Worm (Caenorhabditis elegans): ENCODE data around the gene metl-18.
A peak's percentile ranks its signal among the peaks of the same experiment; 100 is the strongest.

metl-18 gene

DNA sequence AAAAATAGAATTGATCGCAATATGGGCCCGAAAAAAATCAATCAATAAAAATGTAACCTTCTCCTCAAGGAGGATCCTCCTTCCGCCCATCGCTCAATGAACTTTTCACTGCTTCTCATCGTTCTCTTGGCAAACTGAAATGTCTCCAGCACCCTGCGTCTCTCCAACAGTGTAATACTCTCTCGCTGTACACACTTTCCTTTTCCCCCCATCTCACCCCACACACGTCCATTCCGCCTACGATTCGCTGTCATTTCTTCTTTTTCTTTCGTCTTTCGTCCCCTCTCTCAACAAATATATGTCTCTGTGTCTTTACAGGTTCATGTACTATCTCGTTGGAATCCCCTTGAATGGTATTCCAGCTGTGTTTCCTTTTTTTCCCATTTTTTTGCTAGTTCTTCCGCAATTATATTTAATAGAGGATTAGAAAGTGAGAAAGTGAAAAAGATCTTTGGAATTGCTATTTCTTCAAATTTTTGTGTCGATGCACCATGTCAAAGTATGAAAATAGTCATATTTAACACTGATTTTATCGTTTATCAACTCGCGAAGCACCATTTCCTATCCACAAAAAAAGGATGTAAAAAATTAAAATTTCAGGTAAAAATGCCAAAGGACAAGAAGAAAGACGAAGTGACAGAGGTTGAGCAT lies 46.0 kb downstream of the metl-18 start, which contains the start of gene rsu-1:
Gene rsu-1 (plus strand): TSS at position 601 of the 651 bp plus-strand sequence.
- TF ChIP-seq nhr-23 (tag; optimal IDR thresholded peaks at IDR 0.05) = peak; percentile 44
- TF ChIP-seq lin-15B (tag; optimal IDR thresholded peaks at IDR 0.05) = peak; percentile 48
- no peak for TF ChIP-seq fos-1 (tag; optimal IDR thresholded peaks at IDR 0.05)
- peak; percentile 50 for TF ChIP-seq ceh-28 (tag; optimal IDR thresholded peaks at IDR 0.05)
- no peak for TF ChIP-seq unc-39 (tag; optimal IDR thresholded peaks at IDR 0.05)
- TF ChIP-seq tbx-2 (tag; optimal IDR thresholded peaks at IDR 0.05) = no peak
- TF ChIP-seq nhr-25 (tag; optimal IDR thresholded peaks at IDR 0.05) = peak; percentile 83
- peak; percentile 48 for TF ChIP-seq pqm-1 (tag; optimal IDR thresholded peaks at IDR 0.05)
- TF ChIP-seq pha-4 (tag; optimal IDR thresholded peaks at IDR 0.05) = peak; percentile 45
- peak; percentile 68 for TF ChIP-seq nfya-1 (tag; optimal IDR thresholded peaks at IDR 0.05; ENCODE audit: insufficient read depth)
- peak; percentile 81 for TF ChIP-seq hmg-11 (tag; optimal IDR thresholded peaks at IDR 0.05)
- TF ChIP-seq elt-2 (tag; optimal IDR thresholded peaks at IDR 0.05) = peak; percentile 31
- peak; percentile 50 for TF ChIP-seq lin-39 (tag; optimal IDR thresholded peaks at IDR 0.05)
- TF ChIP-seq nhr-67 (tag; optimal IDR thresholded peaks at IDR 0.05) = no peak

DNA sequence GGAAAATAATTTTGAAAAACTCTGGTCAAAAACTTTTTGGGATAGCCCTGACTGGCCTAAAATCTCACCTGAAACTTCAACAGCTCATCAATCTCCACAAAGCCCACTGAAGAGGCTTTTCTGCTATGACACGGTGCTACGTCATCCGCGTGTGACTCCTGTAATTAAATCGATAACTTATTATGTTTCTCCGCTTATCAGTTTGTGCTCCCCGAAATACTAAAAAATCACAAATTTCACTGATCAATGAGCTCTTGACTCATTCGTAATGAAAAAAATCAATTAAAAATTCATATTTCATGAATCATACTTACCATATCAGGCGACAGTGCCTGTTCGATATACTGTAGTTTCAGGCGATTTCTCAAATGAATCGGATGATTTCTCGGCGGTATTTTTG lies 49.5 kb downstream of the metl-18 start:
- TF ChIP-seq jun-1 (tag; optimal IDR thresholded peaks at IDR 0.05) (no peak), pqm-1 (tag; optimal IDR thresholded peaks at IDR 0.05) (peak; percentile 68), aly-2 (tag; optimal IDR thresholded peaks at IDR 0.05) (no peak), nhr-77 (tag; optimal IDR thresholded peaks at IDR 0.05) (no peak), snpc-4 (tag; optimal IDR thresholded peaks at IDR 0.05) (no peak), skn-1 (tag; optimal IDR thresholded peaks at IDR 0.05) (no peak), fos-1 (tag; optimal IDR thresholded peaks at IDR 0.05) (no peak), elt-2 (tag; optimal IDR thresholded peaks at IDR 0.05) (peak; percentile 38), pha-4 (tag; optimal IDR thresholded peaks at IDR 0.05) (no peak)

DNA sequence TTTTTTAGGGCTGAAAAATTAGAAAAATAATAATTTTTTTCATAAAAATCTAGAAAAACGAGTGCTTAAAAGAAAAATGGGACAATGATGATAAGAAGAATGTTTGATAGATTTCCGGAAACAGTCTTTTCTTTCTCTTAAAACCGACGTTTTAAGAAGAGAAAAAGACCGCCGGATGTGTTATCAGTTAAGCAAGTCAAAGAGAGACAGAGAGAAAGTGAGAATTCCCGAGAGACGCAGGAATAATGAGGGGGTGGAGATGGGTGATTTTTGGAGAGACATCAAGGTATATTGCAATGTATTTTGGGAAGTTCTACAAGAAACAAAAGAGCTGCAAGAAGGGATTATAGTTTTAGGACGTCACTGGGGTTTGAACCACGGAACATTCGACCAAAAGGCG lies 50.0 kb downstream of the metl-18 start, which contains the start of gene C34C12.9:
Gene C34C12.9 (minus strand): TSS at position 16 of the 400 bp plus-strand sequence.
- TF ChIP-seq snpc-4 (tag; optimal IDR thresholded peaks at IDR 0.05) (no peak), ztf-4 (tag; optimal IDR thresholded peaks at IDR 0.05) (no peak), elt-2 (tag; optimal IDR thresholded peaks at IDR 0.05) (peak; percentile 48), egl-5 (tag; optimal IDR thresholded peaks at IDR 0.05) (no peak)

DNA sequence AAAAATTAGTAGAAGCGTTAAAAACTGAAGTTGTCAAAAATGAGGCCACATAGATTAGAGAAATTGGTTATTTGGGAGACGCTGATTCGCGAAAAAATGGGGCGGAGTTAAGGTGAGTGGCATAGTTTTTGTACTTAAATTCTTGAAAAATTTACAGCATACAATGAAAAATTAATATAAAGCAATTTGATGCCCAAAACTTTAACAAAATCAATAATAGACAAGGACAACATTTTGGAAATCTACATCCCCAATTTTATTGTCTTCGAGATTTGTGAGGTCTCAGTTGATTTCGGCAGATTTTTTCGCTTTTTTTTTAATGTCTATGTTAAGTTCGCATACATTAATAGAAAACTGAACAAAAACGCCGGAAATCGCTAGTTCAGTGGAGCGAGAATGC lies 50.7 kb downstream of the metl-18 start:
- no peak for TF ChIP-seq eor-1 (tag; optimal IDR thresholded peaks at IDR 0.05)
- peak; percentile 44 for TF ChIP-seq nfya-1 (tag; optimal IDR thresholded peaks at IDR 0.05; ENCODE audit: insufficient read depth)
- TF ChIP-seq zag-1 (tag; optimal IDR thresholded peaks at IDR 0.05) = no peak
- TF ChIP-seq aly-2 (tag; optimal IDR thresholded peaks at IDR 0.05) = no peak

DNA sequence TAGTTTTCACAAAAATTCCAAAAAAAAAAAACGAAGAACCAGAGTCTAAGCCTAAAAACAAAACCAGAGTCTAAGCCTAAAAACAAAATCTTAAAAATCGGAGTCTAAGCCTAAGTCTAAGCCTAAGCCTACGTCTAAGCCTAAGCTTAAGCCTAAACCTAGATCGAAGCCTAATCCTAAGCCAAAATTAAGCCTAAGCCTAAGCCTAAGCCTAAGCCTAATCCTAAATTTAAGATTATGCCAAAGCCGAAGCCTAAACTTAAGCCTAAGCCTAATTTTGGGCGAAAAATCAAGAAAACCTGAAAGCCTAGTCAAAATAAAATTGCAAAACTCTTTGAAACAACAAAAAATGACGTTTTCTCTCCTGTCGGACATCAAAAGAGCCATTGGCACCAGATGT lies 51.8 kb downstream of the metl-18 start:
- TF ChIP-seq egl-5 (tag; optimal IDR thresholded peaks at IDR 0.05) (no peak), elt-1 (tag; optimal IDR thresholded peaks at IDR 0.05) (no peak), nhr-237 (tag; optimal IDR thresholded peaks at IDR 0.05) (no peak), fkh-10 (GFP tag; optimal IDR thresholded peaks at IDR 0.05) (no peak), ama-1 (optimal IDR thresholded peaks at IDR 0.05) (no peak), nhr-67 (tag; optimal IDR thresholded peaks at IDR 0.05) (no peak), jun-1 (tag; optimal IDR thresholded peaks at IDR 0.05) (no peak)

Data from whole organism, L3 larva.